Fruit fly (Drosophila melanogaster) whole organism, embryonic: ENCODE data around the gene RpLP1.

ENCODE experiments used
- Aef1 ChIP-seq: fragments of 200-800 bp; sonication (Bioruptor generic); IDR thresholded peaks from 3 replicates; pipeline ENCODE4 v1.3.6; 2022; ENCODE audit warnings: missing biosample characterization, missing genetic modification characterization
- Atf-2 ChIP-seq: fragments of 200-800 bp; sonication (Bioruptor generic); optimal IDR thresholded peaks from 2 replicates; lab custom pipeline; 2016; ENCODE audit warnings: missing biosample characterization, missing genetic modification characterization
- CG10321 ChIP-seq: fragments of 200-800 bp; sonication (Bioruptor generic); IDR thresholded peaks from 2 replicates; pipeline ENCODE4 v1.3.6; 2022; ENCODE audit warnings: missing biosample characterization, missing genetic modification characterization
- CG11695 ChIP-seq: fragments of 200-800 bp; sonication (Bioruptor generic); IDR thresholded peaks from 3 replicates; pipeline ENCODE4 v1.3.6; 2022; ENCODE audit warnings: missing biosample characterization, missing genetic modification characterization
- CG13287 ChIP-seq: fragments of 200-800 bp; sonication (Bioruptor generic); IDR thresholded peaks from 2 replicates; pipeline ENCODE4 v1.3.6; 2022; ENCODE audit warnings: missing biosample characterization, missing genetic modification characterization; ENCODE audit not compliant: partially characterized antibody
- CG13894 ChIP-seq: fragments of 200-800 bp; sonication (Bioruptor generic); optimal IDR thresholded peaks from 3 replicates; lab custom pipeline; 2018; ENCODE audit warnings: missing biosample characterization, mild to moderate bottlenecking, missing genetic modification characterization, moderate library complexity
- CG17361 ChIP-seq: fragments of 200-800 bp; sonication (Bioruptor generic); IDR thresholded peaks from 3 replicates; pipeline ENCODE4 v1.3.6; 2022; ENCODE audit warnings: missing biosample characterization, missing genetic modification characterization
- CG1792 ChIP-seq: fragments of 200-800 bp; sonication (Bioruptor generic); optimal IDR thresholded peaks from 2 replicates; lab custom pipeline; 2016; ENCODE audit warnings: missing biosample characterization, missing genetic modification characterization
- CG18599 ChIP-seq: fragments of 200-800 bp; sonication (Bioruptor generic); optimal IDR thresholded peaks from 3 replicates; lab custom pipeline; 2017; ENCODE audit warnings: missing biosample characterization, missing genetic modification characterization, mild to moderate bottlenecking, moderate library complexity, missing genetic modification reagents
- CG18619 ChIP-seq: fragments of 200-800 bp; sonication (Bioruptor generic); optimal IDR thresholded peaks from 3 replicates; lab custom pipeline; 2017; ENCODE audit warnings: missing biosample characterization, mild to moderate bottlenecking, missing genetic modification characterization
- CG2120 ChIP-seq: fragments of 200-800 bp; sonication (Bioruptor generic); optimal IDR thresholded peaks from 3 replicates; lab custom pipeline; 2016; ENCODE audit warnings: missing biosample characterization, missing genetic modification characterization
- CG2199 ChIP-seq: fragments of 200-800 bp; sonication (Bioruptor generic); IDR thresholded peaks from 3 replicates; pipeline ENCODE4 v1.3.6; 2022; ENCODE audit warnings: missing biosample characterization, missing genetic modification characterization
- CG30403 ChIP-seq: fragments of 200-800 bp; sonication (Bioruptor generic); optimal IDR thresholded peaks from 3 replicates; lab custom pipeline; 2016; ENCODE audit warnings: missing biosample characterization, missing genetic modification characterization
- CG31365 ChIP-seq: fragments of 200-800 bp; sonication (Bioruptor generic); optimal IDR thresholded peaks from 2 replicates; lab custom pipeline; 2018; ENCODE audit warnings: missing biosample characterization, mild to moderate bottlenecking, missing genetic modification characterization
- CG32767 ChIP-seq: fragments of 200-800 bp; sonication (Bioruptor generic); IDR thresholded peaks from 2 replicates; pipeline ENCODE4 v1.3.6; 2022; ENCODE audit warnings: missing biosample characterization, missing genetic modification characterization
- CG33557 ChIP-seq: fragments of 200-800 bp; sonication (Bioruptor generic); optimal IDR thresholded peaks from 2 replicates; lab custom pipeline; 2019; ENCODE audit warnings: missing biosample characterization, mild to moderate bottlenecking, missing genetic modification characterization, moderate library complexity
- CG34422 ChIP-seq: fragments of 200-800 bp; sonication (Bioruptor generic); IDR thresholded peaks from 3 replicates; pipeline ENCODE4 v1.3.6; 2022; ENCODE audit warnings: missing biosample characterization, missing genetic modification characterization
- CG6765 ChIP-seq: fragments of 200-800 bp; sonication (Bioruptor generic); optimal IDR thresholded peaks from 3 replicates; lab custom pipeline; 2017; ENCODE audit warnings: missing biosample characterization, mild to moderate bottlenecking, missing genetic modification characterization
- CG7745 ChIP-seq: fragments of 200-800 bp; sonication (Bioruptor generic); optimal IDR thresholded peaks from 2 replicates; lab custom pipeline; 2018; ENCODE audit warnings: missing biosample characterization, mild to moderate bottlenecking, missing genetic modification characterization, moderate library complexity
- CG7963 ChIP-seq: fragments of 200-800 bp; sonication (Bioruptor generic); IDR thresholded peaks from 3 replicates; pipeline ENCODE4 v1.3.6; 2022; ENCODE audit warnings: missing biosample characterization, missing genetic modification characterization; ENCODE audit not compliant: partially characterized antibody
- CrebB ChIP-seq: fragments of 200-800 bp; sonication (Bioruptor generic); optimal IDR thresholded peaks from 3 replicates; lab custom pipeline; 2018; ENCODE audit warnings: missing biosample characterization, mild to moderate bottlenecking, missing genetic modification characterization
- Dbx ChIP-seq: fragments of 200-800 bp; sonication (Bioruptor generic); IDR thresholded peaks from 3 replicates; pipeline ENCODE4 v1.3.6; 2022; ENCODE audit warnings: missing biosample characterization, missing genetic modification characterization
- Deaf1 ChIP-seq: fragments of 200-800 bp; optimal IDR thresholded peaks from 3 replicates; lab custom pipeline; 2019; ENCODE audit warnings: missing biosample characterization, mild to moderate bottlenecking, missing genetic modification characterization, moderate library complexity
- Dll ChIP-seq: fragments of 200-800 bp; sonication (Bioruptor generic); IDR thresholded peaks from 4 replicates; pipeline ENCODE4 v1.3.6; 2022; ENCODE audit warnings: missing biosample characterization, missing genetic modification characterization; ENCODE audit not compliant: partially characterized antibody
- Eip74EF ChIP-seq, 2 experiments: fragments of 200-800 bp in 1 of 2; fragments of >200 bp in 1 of 2; sonication (Bioruptor generic) in 1 of 2; optimal IDR thresholded peaks; 2 replicates each; lab custom pipeline; 2017 to 2019; ENCODE audit warnings: missing biosample characterization in 2 of 2, missing genetic modification characterization in 2 of 2, mild to moderate bottlenecking in 1 of 2, moderate library complexity in 1 of 2
- Fer1 ChIP-seq: fragments of 200-800 bp; sonication (Bioruptor generic); optimal IDR thresholded peaks from 2 replicates; lab custom pipeline; 2017; ENCODE audit warnings: missing biosample characterization, mild to moderate bottlenecking, missing genetic modification characterization
- MBD-R2 ChIP-seq: fragments of 200-800 bp; sonication (Bioruptor generic); IDR thresholded peaks from 2 replicates; pipeline ENCODE4 v1.3.6; 2022; ENCODE audit warnings: missing biosample characterization, missing genetic modification characterization
- Med ChIP-seq: fragments of 200-800 bp; sonication (Bioruptor generic); peaks from one replicate; lab custom pipeline; 2016; ENCODE audit warnings: missing biosample characterization, missing genetic modification characterization, mild to moderate bottlenecking, inconsistent platforms, moderate library complexity
- NK7.1 ChIP-seq: fragments of 200-800 bp; sonication (Bioruptor generic); optimal IDR thresholded peaks from 3 replicates; lab custom pipeline; 2016; ENCODE audit warnings: missing biosample characterization, missing genetic modification characterization
- NfI ChIP-seq: fragments of 200-800 bp; sonication (Bioruptor generic); optimal IDR thresholded peaks from 3 replicates; lab custom pipeline; 2018; ENCODE audit warnings: missing biosample characterization, mild to moderate bottlenecking, missing genetic modification characterization, moderate library complexity
- Opbp ChIP-seq: fragments of 200-800 bp; sonication (Bioruptor generic); IDR thresholded peaks from 3 replicates; pipeline ENCODE4 v1.3.6; 2022; ENCODE audit warnings: missing biosample characterization, missing genetic modification characterization; ENCODE audit not compliant: partially characterized antibody
- Ravus ChIP-seq: fragments of 200-800 bp; sonication (Bioruptor generic); IDR thresholded peaks from 2 replicates; pipeline ENCODE4 v1.3.6; 2022; ENCODE audit warnings: missing biosample characterization, missing genetic modification characterization
- Sox102F ChIP-seq: fragments of 200-800 bp; sonication (Bioruptor generic); optimal IDR thresholded peaks from 2 replicates; lab custom pipeline; 2018; ENCODE audit warnings: missing biosample characterization, mild to moderate bottlenecking, missing genetic modification characterization, moderate library complexity
- Tbp ChIP-seq: fragments of >200 bp; optimal IDR thresholded peaks from 2 replicates; lab custom pipeline; 2018; ENCODE audit warnings: missing biosample characterization, missing genetic modification characterization
- ac ChIP-seq: fragments of 200-800 bp; sonication (Bioruptor generic); optimal IDR thresholded peaks from 3 replicates; lab custom pipeline; 2017; ENCODE audit warnings: missing biosample characterization, mild to moderate bottlenecking, missing genetic modification characterization
- al ChIP-seq: fragments of 200-800 bp; sonication (Bioruptor generic); IDR thresholded peaks from 2 replicates; pipeline ENCODE4 v1.3.6; 2022; ENCODE audit warnings: missing biosample characterization, missing genetic modification characterization
- cwo ChIP-seq: fragments of 200-800 bp; sonication (Bioruptor generic); optimal IDR thresholded peaks from 3 replicates; lab custom pipeline; 2017; ENCODE audit warnings: missing biosample characterization, missing genetic modification characterization, mild to moderate bottlenecking, moderate library complexity, missing genetic modification reagents
- dpn ChIP-seq, 2 experiments: fragments of 200-800 bp; sonication (Bioruptor generic); optimal IDR thresholded peaks; 3 replicates each; lab custom pipeline; 2016; ENCODE audit warnings: missing biosample characterization in 2 of 2, missing genetic modification characterization in 2 of 2
- emc ChIP-seq: fragments of 200-800 bp; sonication (Bioruptor generic); optimal IDR thresholded peaks from 2 replicates; lab custom pipeline; 2016; ENCODE audit warnings: missing biosample characterization, missing genetic modification characterization
- en ChIP-seq: fragments of 200-800 bp; sonication (Bioruptor generic); optimal IDR thresholded peaks from 2 replicates; lab custom pipeline; 2016; ENCODE audit warnings: missing biosample characterization, missing genetic modification characterization
- hth ChIP-seq: fragments of >200 bp; optimal IDR thresholded peaks from 2 replicates; lab custom pipeline; 2017; ENCODE audit warnings: inconsistent platforms
- lmd ChIP-seq: fragments of 200-800 bp; sonication (Bioruptor generic); IDR thresholded peaks from 2 replicates; pipeline ENCODE4 v1.3.6; 2022; ENCODE audit warnings: missing biosample characterization, missing genetic modification characterization
- p53 ChIP-seq: fragments of 200-800 bp; sonication (Bioruptor generic); optimal IDR thresholded peaks from 2 replicates; lab custom pipeline; 2016; ENCODE audit warnings: missing biosample characterization, missing genetic modification characterization
- peb ChIP-seq: fragments of 200-800 bp; sonication (Bioruptor generic); IDR thresholded peaks from 2 replicates; pipeline ENCODE4 v1.3.6; 2022; ENCODE audit warnings: missing biosample characterization, missing genetic modification characterization
- pfk ChIP-seq: fragments of 200-800 bp; sonication (Bioruptor generic); optimal IDR thresholded peaks from 2 replicates; lab custom pipeline; 2018; ENCODE audit warnings: missing biosample characterization, mild to moderate bottlenecking, missing genetic modification characterization, moderate library complexity
- sens ChIP-seq: fragments of 200-800 bp; sonication (Bioruptor generic); peaks from one replicate; lab custom pipeline; 2016; ENCODE audit warnings: missing biosample characterization, missing genetic modification characterization
- slbo ChIP-seq: fragments of 200-800 bp; sonication (Bioruptor generic); IDR thresholded peaks from 2 replicates; pipeline ENCODE4 v1.3.6; 2022; ENCODE audit warnings: missing biosample characterization, missing genetic modification characterization
- tap ChIP-seq: fragments of 200-800 bp; optimal IDR thresholded peaks from 3 replicates; lab custom pipeline; 2019; ENCODE audit warnings: missing biosample characterization, mild to moderate bottlenecking, missing genetic modification characterization, moderate library complexity
- toy ChIP-seq: fragments of 200-800 bp; sonication (Bioruptor generic); IDR thresholded peaks from 2 replicates; pipeline ENCODE4 v1.3.6; 2022; ENCODE audit warnings: missing biosample characterization, missing genetic modification characterization
- zf30C ChIP-seq: fragments of 200-800 bp; sonication (Bioruptor generic); optimal IDR thresholded peaks from 3 replicates; lab custom pipeline; 2018; ENCODE audit warnings: missing biosample characterization, mild to moderate bottlenecking, missing genetic modification characterization

The RpLP1 gene

DNA sequence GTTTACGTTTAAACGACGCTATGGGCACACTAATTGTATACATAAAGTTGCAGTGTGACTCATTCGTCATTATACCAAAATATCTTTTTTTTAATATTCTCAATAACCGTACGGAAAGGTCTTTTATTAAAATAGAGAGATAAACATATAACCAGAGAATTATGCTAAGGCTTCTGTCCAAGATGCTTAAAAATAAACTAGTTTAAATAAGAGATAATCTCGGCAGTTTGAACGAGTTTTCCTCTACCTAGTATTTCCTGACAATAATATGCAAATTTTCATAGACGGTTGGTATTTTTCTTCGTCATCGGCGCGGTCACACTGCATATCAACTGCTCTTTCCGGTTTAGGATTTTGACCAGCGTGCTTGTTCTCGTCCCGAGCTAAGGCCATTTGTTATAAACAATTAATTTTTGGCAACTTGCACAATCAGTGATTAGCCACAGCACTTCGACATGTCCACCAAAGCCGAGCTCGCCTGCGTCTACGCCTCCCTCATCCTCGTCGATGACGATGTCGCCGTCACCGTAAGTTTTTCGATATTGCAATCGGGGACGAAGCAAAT lies at the start of gene RpLP1, which contains the start of gene CG13690 (continued):
- TF ChIP-seq toy (GFP tag; lab: Robert Waterston, UW) (no peak), Ravus (GFP tag; lab: Robert Waterston, UW) (no peak), peb (GFP tag; lab: Robert Waterston, UW) (no peak), Deaf1 (tag; lab: Kevin White, UChicago) (peak; percentile 50), Dll (0 out of 4 replicates have a peak, but pooled peaks have one; percentile 42), CG7963 (GFP tag; lab: Robert Waterston, UW) (no peak), ac (GFP tag; lab: Kevin White, UChicago) (peak; percentile 51), sens (GFP tag; lab: Kevin White, UChicago) (peak; percentile 95), CG13287 (GFP tag; lab: Robert Waterston, UW) (peak; percentile 9; the same call in 1 of the 2 replicates), CG10321 (GFP tag; lab: Robert Waterston, UW) (no peak; the same call in 1 of the 2 replicates), CG18599 (GFP tag; lab: Kevin White, UChicago) (peak; percentile 82), CG11695 (peak; percentile 51; the same call in 2 of the 3 replicates), CG31365 (tag; lab: Kevin White, UChicago) (peak; percentile 72), NK7.1 (GFP tag; lab: Kevin White, UChicago) (peak; percentile 54), CG17361 (GFP tag; lab: Robert Waterston, UW) (peak; percentile 85), Atf-2 (GFP tag; lab: Kevin White, UChicago) (peak; percentile 11), Dbx (GFP tag; lab: Robert Waterston, UW) (peak; percentile 48; the same call in 1 of the 3 replicates), CG33557 (GFP tag; lab: Kevin White, UChicago) (peak; percentile 72), lmd (no peak), Aef1 (peak; percentile 29; the same call in 1 of the 3 replicates), pfk (GFP tag; lab: Kevin White, UChicago) (peak; percentile 58), Sox102F (GFP tag; lab: Kevin White, UChicago) (no peak), Eip74EF (GFP tag; optimal IDR thresholded peaks at IDR 0.05; lab: Kevin White, UChicago) (peak in 1 of 2 experiments; percentile 76), CG2120 (GFP tag; lab: Kevin White, UChicago) (peak; percentile 39), CG7745 (peak; percentile 2), MBD-R2 (GFP tag; lab: Robert Waterston, UW) (peak; percentile 8; the same call in 1 of the 2 replicates), CG13894 (tag; lab: Kevin White, UChicago) (peak; percentile 64), Med (GFP tag; lab: Kevin White, UChicago) (peak; percentile 96), CG32767 (GFP tag; lab: Robert Waterston, UW) (peak; percentile 56; the same call in 1 of the 2 replicates), emc (GFP tag; lab: Kevin White, UChicago) (peak; percentile 42), Fer1 (GFP tag; lab: Kevin White, UChicago) (peak; percentile 89), al (GFP tag; lab: Robert Waterston, UW) (no peak), CG6765 (GFP tag; lab: Kevin White, UChicago) (peak; percentile 93), CrebB (tag; lab: Kevin White, UChicago) (peak; percentile 88), Opbp (no peak), zf30C (GFP tag; lab: Kevin White, UChicago) (no peak), CG34422 (GFP tag; lab: Robert Waterston, UW) (0 out of 3 replicates have a peak, but pooled peaks have one; percentile 22), hth (lab: Kevin White, UChicago) (no peak), p53 (GFP tag; lab: Kevin White, UChicago) (peak; percentile 72), Tbp (GFP tag; lab: Kevin White, UChicago) (peak; percentile 45), tap (peak; percentile 73), cwo (GFP tag; lab: Kevin White, UChicago) (peak; percentile 44), slbo (GFP tag; lab: Robert Waterston, UW) (peak; percentile 37; the same call in 1 of the 2 replicates), CG2199 (no peak), NfI (GFP tag; lab: Kevin White, UChicago) (peak; percentile 81), en (GFP tag; lab: Kevin White, UChicago) (peak; percentile 72), CG1792 (GFP tag; lab: Kevin White, UChicago) (peak; percentile 51), dpn (GFP tag; optimal IDR thresholded peaks at IDR 0.05; lab: Kevin White, UChicago) (peak; percentile 45 to 76), CG30403 (GFP tag; lab: Kevin White, UChicago) (peak; percentile 70), CG18619 (GFP tag; lab: Kevin White, UChicago) (peak; percentile 85)
